Worm (Caenorhabditis elegans) whole organism, young adult: ENCODE measurements around the gene C55A6.1.
A peak's percentile ranks its signal among the peaks of the same experiment; 100 is the strongest.
"Not testable (repeated sequence)": the region's sequence is repeated elsewhere in the genome, so short reads cannot be mapped to it uniquely, and the experiment has no call there.

Experiments used
- B0336.3 ChIP-seq: fragments of 200-800 bp; sonication (Bioruptor generic); IDR thresholded peaks from 2 replicates; pipeline ENCODE4 v1.3.6; 2022; ENCODE audit warnings: missing genetic modification characterization, missing compliant biosample characterization
- C06A6.2 ChIP-seq: fragments of 200-800 bp; sonication (Bioruptor generic); conservative IDR thresholded peaks from 2 replicates; pipeline ENCODE4 v1.3.6; 2022; ENCODE audit warnings: missing genetic modification characterization, missing compliant biosample characterization
- C17E4.6 ChIP-seq: fragments of 200-800 bp; sonication (Bioruptor generic); IDR thresholded peaks from 2 replicates; pipeline ENCODE4 v1.3.6; 2022; ENCODE audit warnings: missing genetic modification reagents, missing genetic modification characterization, missing compliant biosample characterization
- D2030.7 ChIP-seq: fragments of 200-800 bp; sonication (Bioruptor generic); IDR thresholded peaks from 2 replicates; pipeline ENCODE4 v1.3.6; 2022; ENCODE audit warnings: missing genetic modification reagents, missing genetic modification characterization, missing compliant biosample characterization
- F33H1.4 ChIP-seq: fragments of 200-800 bp; sonication (Bioruptor generic); IDR thresholded peaks from 2 replicates; pipeline ENCODE4 v1.3.6; 2022; ENCODE audit warnings: missing genetic modification reagents, missing genetic modification characterization, missing compliant biosample characterization
- F39B2.1 ChIP-seq: fragments of 200-800 bp; sonication (Bioruptor generic); IDR thresholded peaks from 2 replicates; pipeline ENCODE4 v1.3.6; 2022; ENCODE audit warnings: missing genetic modification reagents, missing genetic modification characterization, missing compliant biosample characterization
- F49E8.2 ChIP-seq: sonication (generic microtip); optimal IDR thresholded peaks from 3 replicates; lab custom pipeline; 2017; ENCODE audit warnings: missing genetic modification characterization, mild to moderate bottlenecking, missing compliant biosample characterization, antibody characterized with exemption, moderate library complexity; ENCODE audit not compliant: insufficient read depth
- K11D2.4 ChIP-seq: fragments of 200-800 bp; sonication (Bioruptor generic); IDR thresholded peaks from 2 replicates; pipeline ENCODE4 v1.3.6; 2022; ENCODE audit warnings: missing genetic modification reagents, missing genetic modification characterization, missing compliant biosample characterization
- T26A5.8 ChIP-seq: sonication (generic microtip); optimal IDR thresholded peaks from 2 replicates; lab custom pipeline; 2016; ENCODE audit warnings: missing genetic modification characterization, missing compliant biosample characterization
- Y53F4B.3 ChIP-seq: fragments of 200-800 bp; sonication (Bioruptor generic); IDR thresholded peaks from 2 replicates; pipeline ENCODE4 v1.3.6; 2022; ENCODE audit warnings: missing genetic modification reagents, missing genetic modification characterization, missing compliant biosample characterization
- Y79H2A.3 ChIP-seq: fragments of 200-800 bp; sonication (Bioruptor generic); conservative IDR thresholded peaks from 2 replicates; pipeline ENCODE4 v1.3.6; 2022; ENCODE audit warnings: missing genetic modification reagents, missing genetic modification characterization, missing compliant biosample characterization
- akir-1 ChIP-seq: fragments of 200-800 bp; sonication (Bioruptor generic); optimal IDR thresholded peaks from 2 replicates; lab custom pipeline; 2018; ENCODE audit warnings: mild to moderate bottlenecking, missing genetic modification characterization, moderate library complexity, missing compliant biosample characterization
- attf-6 ChIP-seq: fragments of 200-800 bp; sonication (Bioruptor generic); IDR thresholded peaks from 2 replicates; pipeline ENCODE4 v1.3.6; 2022; ENCODE audit warnings: missing genetic modification reagents, missing genetic modification characterization, missing compliant biosample characterization
- ccch-3 ChIP-seq: fragments of 200-800 bp; sonication (Bioruptor generic); optimal IDR thresholded peaks from 2 replicates; lab custom pipeline; 2018; ENCODE audit warnings: mild to moderate bottlenecking, missing genetic modification characterization, missing compliant biosample characterization
- ceh-27 ChIP-seq: fragments of 200-800 bp; sonication (Bioruptor generic); optimal IDR thresholded peaks from 2 replicates; lab custom pipeline; 2018; ENCODE audit warnings: mild to moderate bottlenecking, missing genetic modification characterization, moderate library complexity, missing compliant biosample characterization
- ceh-40 ChIP-seq: fragments of 200-800 bp; sonication (Bioruptor generic); IDR thresholded peaks from 2 replicates; pipeline ENCODE4 v1.3.6; 2022; ENCODE audit warnings: missing genetic modification characterization, missing compliant biosample characterization
- dox-1 ChIP-seq: fragments of 200-800 bp; sonication (Bioruptor generic); IDR thresholded peaks from 2 replicates; pipeline ENCODE4 v1.3.6; 2022; ENCODE audit warnings: missing genetic modification reagents, missing genetic modification characterization, missing compliant biosample characterization
- dpl-1 ChIP-seq: fragments of 150-350 bp; optimal IDR thresholded peaks from 2 replicates; lab custom pipeline; 2014; ENCODE audit warnings: missing biosample characterization, missing genetic modification reagents, missing genetic modification characterization
- efl-1 ChIP-seq: fragments of 150-350 bp; optimal IDR thresholded peaks from 2 replicates; lab custom pipeline; 2014; ENCODE audit warnings: missing biosample characterization, missing genetic modification reagents, missing genetic modification characterization
- egrh-3 ChIP-seq: fragments of 200-800 bp; sonication (Bioruptor generic); IDR thresholded peaks from 2 replicates; pipeline ENCODE4 v1.3.6; 2022; ENCODE audit warnings: missing genetic modification reagents, missing genetic modification characterization, missing compliant biosample characterization
- ekl-4 ChIP-seq: fragments of 200-800 bp; sonication (Bioruptor generic); IDR thresholded peaks from 2 replicates; pipeline ENCODE4 v1.3.6; 2022; ENCODE audit warnings: missing genetic modification reagents, missing genetic modification characterization, missing compliant biosample characterization
- gei-17 ChIP-seq: fragments of 200-800 bp; sonication (Bioruptor generic); optimal IDR thresholded peaks from 2 replicates; lab custom pipeline; 2018; ENCODE audit warnings: mild to moderate bottlenecking, missing genetic modification characterization, missing compliant biosample characterization
- hmg-1.2 ChIP-seq: fragments of 200-800 bp; sonication (Bioruptor generic); IDR thresholded peaks from 2 replicates; pipeline ENCODE4 v1.3.6; 2022; ENCODE audit warnings: missing genetic modification reagents, missing genetic modification characterization, missing compliant biosample characterization
- hmg-20 ChIP-seq: fragments of 200-800 bp; sonication (Bioruptor generic); IDR thresholded peaks from 2 replicates; pipeline ENCODE4 v1.3.6; 2022; ENCODE audit warnings: missing genetic modification reagents, missing genetic modification characterization, missing compliant biosample characterization
- lin-40 ChIP-seq: sonication (generic microtip); optimal IDR thresholded peaks from 2 replicates; lab custom pipeline; 2016; ENCODE audit warnings: missing genetic modification characterization, mild to moderate bottlenecking, missing compliant biosample characterization, missing genotype, missing genetic modification reagents
- lsl-1 ChIP-seq: fragments of 200-800 bp; sonication (Bioruptor generic); optimal IDR thresholded peaks from 2 replicates; lab custom pipeline; 2018; ENCODE audit warnings: mild to moderate bottlenecking, missing genetic modification characterization, moderate library complexity, missing compliant biosample characterization
- madf-8 ChIP-seq: fragments of 200-800 bp; sonication (Bioruptor generic); conservative IDR thresholded peaks from 2 replicates; pipeline ENCODE4 v1.3.6; 2022; ENCODE audit warnings: missing genetic modification reagents, missing genetic modification characterization, missing compliant biosample characterization
- nfya-2 ChIP-seq: fragments of 200-800 bp; sonication (Bioruptor generic); IDR thresholded peaks from 2 replicates; pipeline ENCODE4 v1.3.6; 2022; ENCODE audit warnings: missing genetic modification reagents, missing genetic modification characterization, missing compliant biosample characterization
- pha-4 ChIP-seq: fragments of 150-350 bp; sonication (generic microtip); optimal IDR thresholded peaks from 2 replicates; lab custom pipeline; 2014; ENCODE audit warnings: missing biosample characterization, missing genetic modification reagents, missing genetic modification characterization
- rcor-1 ChIP-seq: fragments of 200-800 bp; sonication (Bioruptor generic); IDR thresholded peaks from 2 replicates; pipeline ENCODE4 v1.3.6; 2022; ENCODE audit warnings: missing genetic modification reagents, missing genetic modification characterization, missing compliant biosample characterization
- rpc-1 ChIP-seq, 2 experiments: fragments of 150-350 bp in 1 of 2; sonication (generic microtip) in 1 of 2; optimal IDR thresholded peaks; 2 replicates each; lab custom pipeline; 2014 to 2018; ENCODE audit warnings: missing biosample characterization in 1 of 2, missing genetic modification characterization in 1 of 2, missing genetic modification reagents in 1 of 2, missing genotype in 1 of 2
- snpc-1.1 ChIP-seq: sonication (generic microtip); optimal IDR thresholded peaks from 2 replicates; lab custom pipeline; 2017; ENCODE audit warnings: missing genetic modification characterization, mild to moderate bottlenecking, missing compliant biosample characterization, antibody characterized with exemption, moderate library complexity, missing genotype, missing genetic modification reagents; ENCODE audit not compliant: insufficient read depth
- snpc-3.4 ChIP-seq: sonication (generic microtip); optimal IDR thresholded peaks from 2 replicates; lab custom pipeline; 2017; ENCODE audit warnings: missing genetic modification characterization, mild to moderate bottlenecking, missing compliant biosample characterization, antibody characterized with exemption, moderate library complexity, missing genotype, missing genetic modification reagents
- snpc-4 ChIP-seq, 5 experiments: fragments of 150-350 bp in 1 of 5; sonication (generic microtip) in 4 of 5; optimal IDR thresholded peaks; 2 replicates each; lab custom pipeline; 2014 to 2018; ENCODE audit warnings: missing genetic modification characterization in 5 of 5, missing biosample characterization in 3 of 5, antibody characterized with exemption in 2 of 5, mild to moderate bottlenecking in 2 of 5, missing compliant biosample characterization in 2 of 5, missing genotype in 2 of 5, moderate library complexity in 2 of 5, missing genetic modification reagents in 1 of 5
- somi-1 ChIP-seq: fragments of 200-800 bp; sonication (Bioruptor generic); optimal IDR thresholded peaks from 2 replicates; lab custom pipeline; 2018; ENCODE audit warnings: mild to moderate bottlenecking, missing genetic modification characterization, missing compliant biosample characterization
- sptf-2 ChIP-seq: fragments of 200-800 bp; sonication (Bioruptor generic); optimal IDR thresholded peaks from 2 replicates; lab custom pipeline; 2018; ENCODE audit warnings: mild to moderate bottlenecking, missing genetic modification characterization, missing compliant biosample characterization
- tbp1 ChIP-seq: fragments of 200-800 bp; sonication (Bioruptor generic); optimal IDR thresholded peaks from 2 replicates; lab custom pipeline; 2018; ENCODE audit warnings: mild to moderate bottlenecking, missing genetic modification characterization, missing compliant biosample characterization
- unc-130 ChIP-seq: sonication (generic microtip); optimal IDR thresholded peaks from 2 replicates; lab custom pipeline; 2016; ENCODE audit warnings: missing genetic modification reagents, missing genetic modification characterization, missing compliant biosample characterization
- xnd-1 ChIP-seq: sonication (generic microtip); optimal IDR thresholded peaks from 2 replicates; lab custom pipeline; 2016; ENCODE audit warnings: missing genotype, missing genetic modification reagents, missing genetic modification characterization, missing compliant biosample characterization
- zim-3 ChIP-seq: sonication (generic microtip); optimal IDR thresholded peaks from 2 replicates; lab custom pipeline; 2017; ENCODE audit warnings: mild to moderate bottlenecking, missing genetic modification characterization, moderate library complexity, missing compliant biosample characterization
- ztf-28 ChIP-seq: fragments of 200-800 bp; sonication (Bioruptor generic); IDR thresholded peaks from 2 replicates; pipeline ENCODE4 v1.3.6; 2022; ENCODE audit warnings: missing genetic modification reagents, missing genetic modification characterization, missing compliant biosample characterization
- ztf-6 ChIP-seq: fragments of 200-800 bp; sonication (Bioruptor generic); IDR thresholded peaks from 2 replicates; pipeline ENCODE4 v1.3.6; 2022; ENCODE audit warnings: missing genetic modification reagents, missing genetic modification characterization, missing compliant biosample characterization

C55A6.1 gene

ce11 chrV:11479406-11479805, 25.4 kb downstream of the C55A6.1 start, which contains the start of gene T11F9.22:
T11F9.22 (plus strand) TSS chrV:11479706.
- TF ChIP-seq rcor-1 (GFP tag; lab: Robert Waterston, UW), result no peak
- TF ChIP-seq ceh-40 (GFP tag; lab: Robert Waterston, UW), result no peak
- no peak for TF ChIP-seq T26A5.8 (tag; lab: Kevin White, UChicago)
- no peak for TF ChIP-seq sptf-2 (GFP tag; lab: Kevin White, UChicago)
- TF ChIP-seq ztf-28 (GFP tag; lab: Robert Waterston, UW), result no peak
- no peak for TF ChIP-seq Y79H2A.3 (GFP tag; lab: Robert Waterston, UW)
- no peak for TF ChIP-seq Y53F4B.3 (GFP tag; lab: Robert Waterston, UW)
- TF ChIP-seq unc-130 (GFP tag; lab: Kevin White, UChicago), result no peak
- TF ChIP-seq egrh-3, result no peak
- no peak for TF ChIP-seq somi-1 (GFP tag; lab: Kevin White, UChicago)

ce11 chrV:11478028-11478427, 26.7 kb downstream of the C55A6.1 start:
- peak; percentile 91 for TF ChIP-seq snpc-1.1 (tag; lab: Kevin White, UChicago)
- peak; percentile 31 for TF ChIP-seq lsl-1
- peak; percentile 81 for TF ChIP-seq D2030.7
- peak; percentile 46; the same call in 1 of the 2 replicates for TF ChIP-seq B0336.3
- peak; percentile 35; the same call in 1 of the 2 replicates for TF ChIP-seq madf-8 (GFP tag; lab: Robert Waterston, UW)
- peak; percentile 66 for TF ChIP-seq dox-1 (GFP tag; lab: Robert Waterston, UW)
- peak; percentile 33 for TF ChIP-seq F49E8.2 (tag; lab: Kevin White, UChicago)
- TF ChIP-seq tbp1 (GFP tag; lab: Kevin White, UChicago), result peak; percentile 53
- 0 out of 2 replicates have a peak, but pooled peaks have one; percentile 62 for TF ChIP-seq ekl-4 (GFP tag; lab: Robert Waterston, UW)
- TF ChIP-seq F39B2.1 (GFP tag; lab: Robert Waterston, UW), result peak; percentile 8; the same call in 1 of the 2 replicates
- peak; percentile 76 for TF ChIP-seq snpc-4 (GFP tag; optimal IDR thresholded peaks at IDR 0.05; lab: Kevin White, UChicago)
- peak; percentile 56 to 92 (median 84) for TF ChIP-seq snpc-4 (tag; optimal IDR thresholded peaks at IDR 0.05; lab: Kevin White, UChicago)
- TF ChIP-seq snpc-3.4 (tag; lab: Kevin White, UChicago), result peak; percentile 47
- peak; percentile 54 for TF ChIP-seq hmg-1.2 (GFP tag; lab: Robert Waterston, UW)
- TF ChIP-seq xnd-1, result peak; percentile 12
- peak; percentile 49; the same call in 1 of the 2 replicates for TF ChIP-seq attf-6 (GFP tag; lab: Robert Waterston, UW)
- peak; percentile 33; the same call in 1 of the 2 replicates for TF ChIP-seq rcor-1 (GFP tag; lab: Robert Waterston, UW)
- peak; percentile 26 for TF ChIP-seq F33H1.4 (GFP tag; lab: Robert Waterston, UW)
- TF ChIP-seq efl-1 (GFP tag; lab: Kevin White, UChicago), result peak; percentile 0

ce11 chrV:11475638-11476037, 29.1 kb downstream of the C55A6.1 start, which contains the start of gene T11F9.7:
T11F9.7 (plus strand) TSS chrV:11475938.
- TF ChIP-seq dpl-1, gei-17, akir-1 (GFP tag; lab: Kevin White, UChicago): not testable (repeated sequence)

ce11 chrV:11474399-11474798, 30.4 kb downstream of the C55A6.1 start, which contains the start of gene nas-22:
nas-22 (plus strand) TSS chrV:11474699.
- TF ChIP-seq gei-17 (GFP tag; lab: Kevin White, UChicago) (no peak), ekl-4 (GFP tag; lab: Robert Waterston, UW) (no peak), lin-40 (tag; lab: Kevin White, UChicago) (no peak), ztf-6 (GFP tag; lab: Robert Waterston, UW) (no peak), ceh-27 (no peak), B0336.3 (no peak), rpc-1 (optimal IDR thresholded peaks at IDR 0.05; lab: Kevin White, UChicago) (no peak), rpc-1 (tag; optimal IDR thresholded peaks at IDR 0.05; lab: Kevin White, UChicago) (no peak), hmg-20 (GFP tag; lab: Robert Waterston, UW) (no peak), K11D2.4 (GFP tag; lab: Robert Waterston, UW) (no peak), nfya-2 (GFP tag; lab: Robert Waterston, UW) (no peak), pha-4 (tag; lab: Kevin White, UChicago) (no peak), zim-3 (tag; lab: Kevin White, UChicago) (no peak), D2030.7 (no peak), ccch-3 (GFP tag; lab: Kevin White, UChicago) (no peak), rcor-1 (GFP tag; lab: Robert Waterston, UW) (no peak), C17E4.6 (GFP tag; lab: Robert Waterston, UW) (no peak), C06A6.2 (no peak)
